Fruit fly (Drosophila melanogaster): ENCODE data around the gene CG1812.

Gene CG1812

dm6 chrX:20511382-20511853, at the start of gene CG1812 (continued):
- peak; percentile 36 for TF ChIP-seq CG34376 (GFP tag; optimal IDR thresholded peaks at IDR 0.05)
- no peak for TF ChIP-seq CG4360 (GFP tag; IDR thresholded peaks at IDR 0.05)
- no peak for TF ChIP-seq tup (GFP tag; optimal IDR thresholded peaks at IDR 0.05)
- no peak for TF ChIP-seq Fer2 (tag; optimal IDR thresholded peaks at IDR 0.05)
- no peak for TF ChIP-seq CG33213 (GFP tag; optimal IDR thresholded peaks at IDR 0.05)
- no peak for TF ChIP-seq Hr39 (optimal IDR thresholded peaks at IDR 0.05)
- peak; percentile 8 for TF ChIP-seq org-1 (GFP tag; optimal IDR thresholded peaks at IDR 0.05)
- peak; percentile 36 for TF ChIP-seq Sry-δ (GFP tag; optimal IDR thresholded peaks at IDR 0.05)
- TF ChIP-seq Nf-YC (tag; optimal IDR thresholded peaks at IDR 0.05) = peak; percentile 18
- peak; percentile 37 for TF ChIP-seq CG15269 (tag; optimal IDR thresholded peaks at IDR 0.05)
- peak; percentile 73; the same call in 2 of the 3 replicates for TF ChIP-seq CG34422 (GFP tag; IDR thresholded peaks at IDR 0.05)
- peak; percentile 25 for TF ChIP-seq tin (GFP tag; optimal IDR thresholded peaks at IDR 0.05)
- TF ChIP-seq Dip3 (GFP tag; optimal IDR thresholded peaks at IDR 0.05) = no peak
- TF ChIP-seq twi (tag; optimal IDR thresholded peaks at IDR 0.05) = no peak
- peak; percentile 26 for TF ChIP-seq pzg (GFP tag; optimal IDR thresholded peaks at IDR 0.05)
- TF ChIP-seq CG10209 (GFP tag; optimal IDR thresholded peaks at IDR 0.05) = peak; percentile 11
- peak; percentile 18 for TF ChIP-seq CG10979 (tag; optimal IDR thresholded peaks at IDR 0.05)
- peak; percentile 47 for TF ChIP-seq Hsf (GFP tag; optimal IDR thresholded peaks at IDR 0.05)
- peak; percentile 35 for TF ChIP-seq CG2875 (GFP tag; optimal IDR thresholded peaks at IDR 0.05)
- peak; percentile 70 for TF ChIP-seq MBD-R2 (GFP tag; IDR thresholded peaks at IDR 0.05)
- TF ChIP-seq CG3995 (GFP tag; optimal IDR thresholded peaks at IDR 0.05) = no peak
- peak; percentile 34; the same call in 1 of the 2 replicates for TF ChIP-seq Rx (GFP tag; IDR thresholded peaks at IDR 0.05)
- peak; percentile 62 for TF ChIP-seq CG2120 (GFP tag; optimal IDR thresholded peaks at IDR 0.05)
- TF ChIP-seq CG11696 (GFP tag; IDR thresholded peaks at IDR 0.05) = peak; percentile 98
- peak; percentile 52; the same call in 1 of the 2 replicates for TF ChIP-seq Ptx1 (GFP tag; IDR thresholded peaks at IDR 0.05)
- no peak for TF ChIP-seq CG7963 (GFP tag; IDR thresholded peaks at IDR 0.05; ENCODE audit: partially characterized antibody)
- TF ChIP-seq phol (tag; optimal IDR thresholded peaks at IDR 0.05) = peak; percentile 18
- no peak for TF ChIP-seq odd (GFP tag; optimal IDR thresholded peaks at IDR 0.05)
- no peak for TF ChIP-seq CG1647 (GFP tag; optimal IDR thresholded peaks at IDR 0.05)
- no peak for TF ChIP-seq fd64A (GFP tag; optimal IDR thresholded peaks at IDR 0.05)
- TF ChIP-seq Camta (GFP tag; optimal IDR thresholded peaks at IDR 0.05) = no peak
- no peak for TF ChIP-seq onecut (GFP tag; IDR thresholded peaks at IDR 0.05)
- TF ChIP-seq Xbp1 (GFP tag; optimal IDR thresholded peaks at IDR 0.05) = peak; percentile 23
- no peak for TF ChIP-seq Dip2 (GFP tag; IDR thresholded peaks at IDR 0.05)
- TF ChIP-seq B-H2 (GFP tag; optimal IDR thresholded peaks at IDR 0.05) = no peak
- TF ChIP-seq Mad (GFP tag; optimal IDR thresholded peaks at IDR 0.05) = peak; percentile 41
- peak; percentile 53 for TF ChIP-seq Fer1 (GFP tag; optimal IDR thresholded peaks at IDR 0.05)
- TF ChIP-seq dmrt99B (tag; optimal IDR thresholded peaks at IDR 0.05) = peak; percentile 32
- TF ChIP-seq ab (GFP tag; optimal IDR thresholded peaks at IDR 0.05) = no peak
- no peak for TF ChIP-seq CG15011 (GFP tag; optimal IDR thresholded peaks at IDR 0.05)
- TF ChIP-seq CG15479 (GFP tag; optimal IDR thresholded peaks at IDR 0.05) = no peak
- TF ChIP-seq BEAF-32 (GFP tag; optimal IDR thresholded peaks at IDR 0.05) = peak; percentile 23
- no peak for TF ChIP-seq CG1529 (GFP tag; optimal IDR thresholded peaks at IDR 0.05)
- peak in 1 of 2 experiments; percentile 44 for TF ChIP-seq insv (GFP tag; optimal IDR thresholded peaks at IDR 0.05)
- TF ChIP-seq Abd-B (GFP tag; optimal IDR thresholded peaks at IDR 0.05) = no peak
- TF ChIP-seq TFAM (GFP tag; optimal IDR thresholded peaks at IDR 0.05) = no peak
- TF ChIP-seq toy (GFP tag; IDR thresholded peaks at IDR 0.05) = no peak
- TF ChIP-seq gcm2 (GFP tag; optimal IDR thresholded peaks at IDR 0.05) = no peak
- TF ChIP-seq ATbp (GFP tag; optimal IDR thresholded peaks at IDR 0.05) = peak; percentile 3
- no peak for TF ChIP-seq CG4707 (GFP tag; optimal IDR thresholded peaks at IDR 0.05)
- peak; percentile 28 for TF ChIP-seq CG17829 (tag; optimal IDR thresholded peaks at IDR 0.05)
